Worm (Caenorhabditis elegans) whole organism, L2 larva: ENCODE measurements around the gene hlh-13.

Experiments used
- ZK546.5 ChIP-seq: sonication (generic microtip); optimal IDR thresholded peaks from 2 replicates; lab custom pipeline; 2017; ENCODE audit warnings: missing biosample characterization, missing genetic modification characterization
- lin-11 ChIP-seq: fragments of 150-350 bp; sonication (generic microtip); optimal IDR thresholded peaks from 2 replicates; lab custom pipeline; 2014; ENCODE audit warnings: missing biosample characterization, missing genetic modification characterization, inconsistent platforms, mixed read lengths
- nhr-129 ChIP-seq: fragments of 150-350 bp; optimal IDR thresholded peaks from 2 replicates; lab custom pipeline; 2014; ENCODE audit warnings: missing biosample characterization, missing genetic modification characterization
- unc-55 ChIP-seq: fragments of 150-350 bp; sonication (generic microtip); optimal IDR thresholded peaks from 3 replicates; lab custom pipeline; 2014; ENCODE audit warnings: missing biosample characterization, missing genetic modification reagents, missing genetic modification characterization

Gene hlh-13

DNA sequence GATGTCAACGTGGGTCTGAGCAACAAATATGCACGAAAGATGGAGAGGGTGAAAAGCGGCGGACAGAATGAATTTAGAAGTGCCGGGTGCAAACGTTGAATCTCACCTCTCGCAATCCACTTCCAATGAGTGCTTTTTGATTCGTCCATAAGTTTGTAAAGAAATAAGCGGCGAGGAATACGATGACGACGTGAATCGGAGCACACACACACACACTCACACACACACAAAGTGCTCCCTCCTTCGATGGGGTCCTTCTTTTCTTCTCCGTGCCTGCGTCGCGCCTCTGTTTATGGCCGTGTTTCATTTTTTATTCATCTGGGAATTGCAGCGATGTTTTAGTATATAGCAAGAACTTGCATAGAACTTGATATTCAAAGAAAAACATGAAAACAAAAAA is 48.4 kb downstream of the hlh-13 start, which contains the start of gene paf-2:
Gene paf-2 (minus strand): TSS at position 290 of the 400 bp plus-strand sequence.
- peak; percentile 25 for TF ChIP-seq unc-55 (GFP tag; lab: Kevin White, UChicago)
- peak; percentile 8 for TF ChIP-seq lin-11 (tag; lab: Kevin White, UChicago)
- peak; percentile 5 for TF ChIP-seq nhr-129
- no peak for TF ChIP-seq ZK546.5
- TF ChIP-seq, all 48 proteins: peak for 3
